Worm (Caenorhabditis elegans) whole organism, L1 larva: ENCODE data around the gene K07H8.2.

ENCODE experiments used
- C16A3.4 ChIP-seq: fragments of 150-350 bp; optimal IDR thresholded peaks from 2 replicates; lab custom pipeline; 2014; ENCODE audit warnings: missing biosample characterization, missing genetic modification characterization
- C34B4.2 ChIP-seq: sonication (generic microtip); optimal IDR thresholded peaks from 2 replicates; lab custom pipeline; 2017; ENCODE audit warnings: mild to moderate bottlenecking, missing genetic modification characterization, missing compliant biosample characterization
- F16B12.6 ChIP-seq: fragments of 150-350 bp; optimal IDR thresholded peaks from 2 replicates; lab custom pipeline; 2014; ENCODE audit warnings: missing biosample characterization, missing genetic modification characterization
- Y116A8C.19 ChIP-seq: sonication (generic microtip); optimal IDR thresholded peaks from 2 replicates; lab custom pipeline; 2016; ENCODE audit warnings: missing compliant biosample characterization, missing genetic modification characterization, borderline replicate concordance
- aha-1 ChIP-seq: fragments of 150-350 bp; optimal IDR thresholded peaks from 2 replicates; lab custom pipeline; 2014; ENCODE audit warnings: missing biosample characterization, missing genetic modification characterization
- blmp-1 ChIP-seq: fragments of 150-350 bp; optimal IDR thresholded peaks from 2 replicates; lab custom pipeline; 2014; ENCODE audit warnings: missing biosample characterization, missing genetic modification characterization
- ceh-88 ChIP-seq: fragments of 200-800 bp; sonication (Bioruptor generic); IDR thresholded peaks from 2 replicates; pipeline ENCODE4 v1.3.6; 2022; ENCODE audit warnings: missing genetic modification characterization, missing compliant biosample characterization
- ceh-90 ChIP-seq: sonication (generic microtip); optimal IDR thresholded peaks from 2 replicates; lab custom pipeline; 2016; ENCODE audit warnings: missing genetic modification characterization, missing compliant biosample characterization
- dsc-1 ChIP-seq: sonication (generic microtip); optimal IDR thresholded peaks from 2 replicates; lab custom pipeline; 2016; ENCODE audit warnings: mild to moderate bottlenecking, missing genetic modification characterization, missing compliant biosample characterization
- egl-27 ChIP-seq, 2 experiments: fragments of 150-350 bp in 1 of 2; sonication (generic microtip); optimal IDR thresholded peaks; 3 replicates each; lab custom pipeline; 2017 to 2018; ENCODE audit warnings: missing biosample characterization in 2 of 2, missing genetic modification characterization in 2 of 2, missing genetic modification reagents in 2 of 2
- elt-2 ChIP-seq: sonication (generic microtip); optimal IDR thresholded peaks from 2 replicates; lab custom pipeline; 2016; ENCODE audit warnings: missing genetic modification characterization, mild to moderate bottlenecking, inconsistent platforms, missing compliant biosample characterization, missing genetic modification reagents
- ets-5 ChIP-seq: fragments of 200-800 bp; sonication (Bioruptor generic); IDR thresholded peaks from 2 replicates; pipeline ENCODE4 v1.3.6; 2022; ENCODE audit warnings: missing genetic modification characterization, missing compliant biosample characterization
- fkh-10 ChIP-seq: sonication (generic microtip); optimal IDR thresholded peaks from 2 replicates; lab custom pipeline; 2017; ENCODE audit warnings: missing biosample characterization, missing genetic modification reagents, missing genetic modification characterization
- fkh-8 ChIP-seq: sonication (generic microtip); optimal IDR thresholded peaks from 2 replicates; lab custom pipeline; 2016; ENCODE audit warnings: mild to moderate bottlenecking, missing genetic modification characterization, missing compliant biosample characterization
- fos-1 ChIP-seq: fragments of 150-350 bp; optimal IDR thresholded peaks from 2 replicates; lab custom pipeline; 2014; ENCODE audit warnings: missing biosample characterization, missing genetic modification characterization
- grh-1 ChIP-seq: fragments of 200-800 bp; sonication (Bioruptor generic); IDR thresholded peaks from 2 replicates; pipeline ENCODE4 v1.3.6; 2022; ENCODE audit warnings: missing genetic modification reagents, missing genetic modification characterization, missing compliant biosample characterization
- isw-1 ChIP-seq: fragments of 200-800 bp; sonication (Bioruptor generic); IDR thresholded peaks from 2 replicates; pipeline ENCODE4 v1.3.6; 2022; ENCODE audit warnings: missing genetic modification characterization, missing compliant biosample characterization
- jun-1 ChIP-seq: fragments of 150-350 bp; optimal IDR thresholded peaks from 2 replicates; lab custom pipeline; 2014; ENCODE audit warnings: missing biosample characterization, missing genetic modification reagents, missing genetic modification characterization
- lin-13 ChIP-seq: fragments of 150-350 bp; optimal IDR thresholded peaks from 2 replicates; lab custom pipeline; 2014; ENCODE audit warnings: missing biosample characterization, missing genetic modification reagents, missing genetic modification characterization
- lin-14 ChIP-seq: fragments of 200-800 bp; sonication (Bioruptor generic); optimal IDR thresholded peaks from 2 replicates; lab custom pipeline; 2018; ENCODE audit warnings: mild to moderate bottlenecking, missing genetic modification characterization, moderate library complexity, missing compliant biosample characterization
- lin-35 ChIP-seq, 2 experiments: fragments of 150-350 bp; optimal IDR thresholded peaks; 2 replicates each; lab custom pipeline; 2014; ENCODE audit warnings: missing biosample characterization in 2 of 2, missing genetic modification characterization in 2 of 2, missing genetic modification reagents in 2 of 2
- lsy-2 ChIP-seq, 2 experiments: fragments of 150-350 bp; optimal IDR thresholded peaks; 2 replicates each; lab custom pipeline; 2014; ENCODE audit warnings: missing biosample characterization in 2 of 2, missing genetic modification characterization in 2 of 2
- nhr-11 ChIP-seq: fragments of 150-350 bp; optimal IDR thresholded peaks from 2 replicates; lab custom pipeline; 2014; ENCODE audit warnings: missing biosample characterization, missing genetic modification characterization
- nhr-76 ChIP-seq: sonication (generic microtip); optimal IDR thresholded peaks from 2 replicates; lab custom pipeline; 2017; ENCODE audit warnings: missing biosample characterization, missing genetic modification characterization
- snpc-4 ChIP-seq: fragments of 150-350 bp; optimal IDR thresholded peaks from 2 replicates; lab custom pipeline; 2014; ENCODE audit warnings: missing biosample characterization, missing genetic modification characterization
- sox-4 ChIP-seq: sonication (generic microtip); optimal IDR thresholded peaks from 2 replicates; lab custom pipeline; 2016; ENCODE audit warnings: missing genetic modification characterization, missing compliant biosample characterization
- sptf-1 ChIP-seq: fragments of 150-350 bp; optimal IDR thresholded peaks from 2 replicates; lab custom pipeline; 2014; ENCODE audit warnings: missing biosample characterization, missing genetic modification characterization
- sup-37 ChIP-seq: fragments of 200-800 bp; sonication (Bioruptor generic); optimal IDR thresholded peaks from 2 replicates; lab custom pipeline; 2018; ENCODE audit warnings: mild to moderate bottlenecking, missing genetic modification characterization, missing compliant biosample characterization
- swsn-7 ChIP-seq: sonication (generic microtip); optimal IDR thresholded peaks from 2 replicates; lab custom pipeline; 2016; ENCODE audit warnings: missing genetic modification characterization, missing compliant biosample characterization
- tbx-2 ChIP-seq: sonication (generic microtip); optimal IDR thresholded peaks from 2 replicates; lab custom pipeline; 2016; ENCODE audit warnings: missing genetic modification characterization, missing compliant biosample characterization
- unc-98 ChIP-seq: fragments of 200-800 bp; sonication (Bioruptor generic); IDR thresholded peaks from 2 replicates; pipeline ENCODE4 v1.3.6; 2022; ENCODE audit warnings: missing genetic modification characterization, missing compliant biosample characterization
- xbp-1 ChIP-seq: sonication (generic microtip); optimal IDR thresholded peaks from 2 replicates; lab custom pipeline; 2016; ENCODE audit warnings: missing genetic modification characterization, missing compliant biosample characterization

K07H8.2 gene

DNA sequence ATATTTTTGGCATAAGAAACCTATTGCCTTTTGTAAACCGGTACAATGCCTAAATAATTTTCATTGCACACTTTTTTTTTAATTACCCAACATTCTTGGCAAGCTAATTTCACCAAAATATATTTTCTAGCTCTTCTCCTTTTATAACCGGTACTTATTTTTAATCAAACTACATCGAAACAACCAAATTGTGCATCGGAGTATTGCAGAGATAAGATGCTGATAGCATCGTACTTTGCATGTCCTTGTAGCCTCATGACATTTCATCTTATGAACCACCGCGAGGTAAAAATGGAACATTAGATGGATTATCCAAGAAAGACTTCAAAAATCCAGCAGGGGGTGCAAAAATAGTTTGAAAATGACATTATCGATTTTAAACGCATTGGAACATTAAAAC lies 36.1 kb upstream of the K07H8.2 start:
- no peak for TF ChIP-seq isw-1
- TF ChIP-seq elt-2 (tag; lab: Kevin White, UChicago), result peak; percentile 33

DNA sequence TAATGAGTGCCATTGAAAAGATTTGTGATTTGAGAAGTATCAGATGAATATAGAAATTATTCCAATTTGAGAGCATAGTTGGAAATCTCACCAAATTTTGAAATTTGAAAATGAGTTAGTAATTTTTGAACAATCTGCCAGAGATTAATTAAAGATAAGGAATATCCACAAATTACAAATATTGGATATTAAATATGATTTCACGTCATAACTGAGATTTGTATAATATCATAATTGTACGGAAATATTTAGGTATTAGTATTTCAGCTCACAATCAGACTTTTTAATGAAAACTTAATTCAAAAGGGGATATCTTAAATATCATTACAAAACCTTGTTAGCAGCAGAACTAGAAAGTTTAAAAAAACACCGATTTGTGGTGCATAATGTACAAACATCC lies 31.4 kb upstream of the K07H8.2 start, which contains the start of gene K07H8.7:
Gene K07H8.7 (minus strand): TSS at position 101 of the 400 bp plus-strand sequence.
- TF ChIP-seq dsc-1 (tag; lab: Kevin White, UChicago), result no peak
- TF ChIP-seq, all 84 proteins: peak for 0

DNA sequence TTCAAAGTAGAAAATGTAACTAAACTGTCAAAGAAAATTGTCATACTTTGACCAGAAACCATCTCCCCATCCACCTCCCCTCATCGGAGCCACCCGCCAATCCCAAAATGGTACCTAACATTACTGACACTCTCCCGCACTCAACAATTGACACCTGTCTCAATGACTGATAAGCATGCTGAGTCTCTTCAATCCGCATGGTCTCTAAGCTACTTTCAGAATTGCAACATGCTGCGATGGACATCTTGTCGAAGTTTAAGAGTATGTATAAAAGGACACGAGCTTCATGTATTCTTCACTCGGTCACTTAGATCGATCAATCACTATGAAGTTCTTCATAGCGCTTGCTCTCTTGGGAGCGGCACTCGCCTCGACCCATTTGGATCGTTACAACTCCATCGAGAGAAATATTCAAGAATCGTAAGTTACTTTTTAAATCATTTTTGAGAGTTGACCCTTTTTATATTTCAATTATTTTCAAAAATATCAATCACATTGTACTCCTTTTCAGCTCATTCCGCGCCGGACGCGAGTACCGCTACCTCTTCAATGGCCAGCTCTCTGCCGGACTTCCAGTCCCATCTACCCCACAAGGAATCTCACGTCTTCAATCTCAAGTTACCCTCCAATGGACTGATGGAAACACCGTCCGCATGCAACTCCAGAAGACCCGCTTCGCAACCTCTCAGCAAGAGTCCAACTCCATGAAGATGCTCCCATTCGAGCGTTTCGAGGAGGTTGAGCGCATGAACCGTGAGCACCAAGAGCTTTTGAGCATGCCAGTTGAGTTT lies 30.3 kb upstream of the K07H8.2 start, which contains the start of gene vit-6:
Gene vit-6 (plus strand): TSS at position 310 of the 791 bp plus-strand sequence.
- TF ChIP-seq tbx-2 (tag; lab: Kevin White, UChicago) (no peak), Y116A8C.19 (tag; lab: Kevin White, UChicago) (no peak)

DNA sequence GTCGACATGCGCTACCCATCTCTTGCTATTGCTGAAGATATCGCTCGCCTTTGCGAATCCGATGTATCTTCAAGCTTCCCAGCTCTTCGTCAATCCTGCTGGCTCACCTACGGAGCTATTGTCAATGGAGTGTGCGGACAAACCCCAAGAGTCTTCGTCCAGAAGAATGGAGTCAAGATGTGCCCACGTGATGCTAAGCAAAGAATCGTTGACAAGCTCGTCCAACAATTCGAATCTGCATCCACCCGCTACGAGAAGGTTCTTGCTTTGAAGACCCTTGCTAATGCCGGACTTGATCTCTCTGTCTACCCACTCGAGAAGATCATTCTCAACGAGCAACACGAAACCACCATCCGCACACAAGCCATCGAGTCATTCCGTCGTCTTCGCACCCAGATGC lies 28.7 kb upstream of the K07H8.2 start:
- TF ChIP-seq ets-5 (no peak), aha-1 (tag; lab: Kevin White, UChicago) (no peak), fkh-8 (no peak), blmp-1 (tag; lab: Kevin White, UChicago) (no peak), elt-2 (tag; lab: Kevin White, UChicago) (no peak), ceh-88 (GFP tag; lab: Robert Waterston, UW) (no peak), grh-1 (GFP tag; lab: Robert Waterston, UW) (no peak), snpc-4 (no peak), unc-98 (GFP tag; lab: Robert Waterston, UW) (no peak), tbx-2 (tag; lab: Kevin White, UChicago) (no peak), sptf-1 (tag; lab: Kevin White, UChicago) (no peak), F16B12.6 (tag; lab: Kevin White, UChicago) (no peak), lin-35 (GFP tag; optimal IDR thresholded peaks at IDR 0.05; lab: Kevin White, UChicago) (no peak), lin-14 (GFP tag; lab: Kevin White, UChicago) (no peak), jun-1 (no peak), isw-1 (no peak), nhr-11 (tag; lab: Kevin White, UChicago) (no peak), lsy-2 (tag; optimal IDR thresholded peaks at IDR 0.05; lab: Kevin White, UChicago) (no peak), fkh-10 (no peak), nhr-76 (tag; lab: Kevin White, UChicago) (no peak)
- TF ChIP-seq, all 84 proteins: peak for 0

DNA sequence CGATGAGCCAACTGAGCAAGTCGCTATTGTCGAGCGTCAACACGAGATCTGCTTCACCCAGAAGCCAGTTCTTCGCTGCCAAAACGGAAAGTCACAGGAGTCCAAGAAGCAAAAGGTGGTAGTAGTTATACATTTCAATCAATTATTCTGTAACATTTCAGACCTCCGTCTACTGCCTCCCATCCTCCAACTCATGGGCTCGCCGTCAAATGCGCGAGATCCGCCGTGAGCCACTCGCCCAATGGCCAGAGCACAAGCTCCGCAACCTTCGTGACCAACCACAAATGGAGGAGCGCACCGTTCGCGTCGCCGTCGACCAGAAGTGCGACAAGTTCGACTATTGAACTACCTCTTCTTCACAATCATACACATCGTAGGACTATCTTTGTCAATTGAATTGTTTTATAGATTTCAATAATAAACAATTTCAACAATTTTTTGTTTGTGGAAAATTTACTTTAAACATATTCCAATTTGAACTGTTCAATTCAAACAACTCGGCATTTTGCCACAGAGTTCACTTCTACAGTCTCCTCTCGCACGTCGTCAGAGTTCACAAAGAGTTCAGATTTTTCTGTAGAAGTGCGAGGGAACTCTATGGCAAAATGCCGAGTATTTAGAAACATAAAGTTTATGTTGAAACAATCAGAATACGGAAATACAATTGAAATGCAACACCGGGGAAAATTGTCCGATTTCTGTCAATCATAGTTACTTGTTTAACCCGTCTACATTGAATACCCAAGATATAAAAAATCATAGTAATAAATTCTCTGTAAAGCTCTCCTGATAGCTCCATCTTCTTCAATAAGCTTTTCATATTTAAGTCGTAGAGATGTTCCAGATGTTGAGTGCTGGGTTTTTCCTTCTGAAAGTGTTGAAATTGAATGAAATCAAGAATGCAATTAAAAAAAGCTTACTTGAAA lies 25.0 kb upstream of the K07H8.2 start:
- TF ChIP-seq fos-1 (tag; lab: Kevin White, UChicago) (no peak), C34B4.2 (no peak), blmp-1 (tag; lab: Kevin White, UChicago) (no peak), swsn-7 (tag; lab: Kevin White, UChicago) (no peak), sox-4 (tag; lab: Kevin White, UChicago) (no peak), ceh-90 (tag; lab: Kevin White, UChicago) (no peak), sup-37 (GFP tag; lab: Kevin White, UChicago) (no peak)

DNA sequence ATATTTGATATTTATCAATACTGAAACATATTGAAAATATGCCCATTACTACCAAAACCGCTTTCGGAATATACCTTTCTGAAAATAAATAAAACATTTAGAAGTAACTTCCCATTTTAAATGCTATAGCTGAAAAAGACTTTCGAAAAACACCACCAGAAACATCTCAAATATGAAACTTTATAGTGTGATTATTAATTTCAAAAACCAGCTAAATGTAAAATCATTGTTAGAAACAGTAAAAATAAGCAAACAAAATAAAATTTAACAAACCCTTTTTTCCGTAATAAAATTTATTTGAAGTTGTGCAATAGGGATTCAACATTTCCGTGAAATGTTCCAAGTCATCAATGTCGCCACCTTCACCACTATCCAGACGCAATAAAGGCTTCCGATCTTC lies 23.3 kb upstream of the K07H8.2 start, which contains the start of the genes K07H8.5 and K07H8.8:
Gene K07H8.5 (plus strand): TSS at position 301 of the 400 bp plus-strand sequence.
Gene K07H8.8 (minus strand): TSS at position 389 of the 400 bp plus-strand sequence.
- no peak for TF ChIP-seq sptf-1 (tag; lab: Kevin White, UChicago)
- TF ChIP-seq F16B12.6 (tag; lab: Kevin White, UChicago), result no peak
- no peak for TF ChIP-seq C16A3.4 (tag; lab: Kevin White, UChicago)
- no peak for TF ChIP-seq xbp-1 (tag; lab: Kevin White, UChicago)
- TF ChIP-seq egl-27 (tag; optimal IDR thresholded peaks at IDR 0.05; lab: Kevin White, UChicago), result no peak
- TF ChIP-seq lin-13, result no peak
- TF ChIP-seq, all 84 proteins: peak for 0
